Worm (Caenorhabditis elegans) whole organism, young adult: ENCODE measurements around the gene T22F7.4.

Experiments
- B0035.1 ChIP-seq: sonication (generic microtip); optimal IDR thresholded peaks from 2 replicates; lab custom pipeline; 2016; ENCODE audit warnings: missing genetic modification characterization, mild to moderate bottlenecking, missing compliant biosample characterization, missing genotype, missing genetic modification reagents
- B0261.1 ChIP-seq: sonication (generic microtip); optimal IDR thresholded peaks from 2 replicates; lab custom pipeline; 2016; ENCODE audit warnings: mild to moderate bottlenecking, missing genetic modification characterization, moderate library complexity, missing compliant biosample characterization
- D2030.7 ChIP-seq: fragments of 200-800 bp; sonication (Bioruptor generic); IDR thresholded peaks from 2 replicates; pipeline ENCODE4 v1.3.6; 2022; ENCODE audit warnings: missing genetic modification reagents, missing genetic modification characterization, missing compliant biosample characterization
- F10E7.11 ChIP-seq: sonication (generic microtip); optimal IDR thresholded peaks from 2 replicates; lab custom pipeline; 2017; ENCODE audit warnings: mild to moderate bottlenecking, missing genetic modification characterization, moderate library complexity, missing compliant biosample characterization
- F23B12.7 ChIP-seq: sonication (generic microtip); optimal IDR thresholded peaks from 2 replicates; lab custom pipeline; 2017; ENCODE audit warnings: missing genetic modification characterization, mild to moderate bottlenecking, missing compliant biosample characterization, antibody characterized with exemption, moderate library complexity; ENCODE audit not compliant: insufficient read depth
- F49E8.2 ChIP-seq: sonication (generic microtip); optimal IDR thresholded peaks from 3 replicates; lab custom pipeline; 2017; ENCODE audit warnings: missing genetic modification characterization, mild to moderate bottlenecking, missing compliant biosample characterization, antibody characterized with exemption, moderate library complexity; ENCODE audit not compliant: insufficient read depth
- F55B11.4 ChIP-seq: sonication (generic microtip); optimal IDR thresholded peaks from 2 replicates; lab custom pipeline; 2016; ENCODE audit warnings: missing compliant biosample characterization, missing genetic modification characterization, borderline replicate concordance; ENCODE audit not compliant: insufficient read depth
- F57C9.4 ChIP-seq: sonication (generic microtip); optimal IDR thresholded peaks from 2 replicates; lab custom pipeline; 2017; ENCODE audit warnings: mild to moderate bottlenecking, missing genetic modification characterization, missing compliant biosample characterization
- Y53G8AR.9 ChIP-seq: fragments of 200-800 bp; sonication (Bioruptor generic); conservative IDR thresholded peaks from 2 replicates; pipeline ENCODE4 v1.3.6; 2022; ENCODE audit warnings: missing genetic modification reagents, missing genetic modification characterization, missing compliant biosample characterization
- Y67H2A.10 ChIP-seq: fragments of 200-800 bp; sonication (Bioruptor generic); conservative IDR thresholded peaks from 2 replicates; pipeline ENCODE4 v1.3.6; 2022; ENCODE audit warnings: missing genetic modification reagents, missing genetic modification characterization, missing compliant biosample characterization
- aptf-2 ChIP-seq: fragments of 200-800 bp; sonication (Bioruptor generic); conservative IDR thresholded peaks from 2 replicates; pipeline ENCODE4 v1.3.6; 2022; ENCODE audit warnings: missing genetic modification reagents, missing genetic modification characterization, missing compliant biosample characterization
- athp-1 ChIP-seq: sonication (generic microtip); optimal IDR thresholded peaks from 2 replicates; lab custom pipeline; 2017; ENCODE audit warnings: mild to moderate bottlenecking, missing genetic modification characterization, missing compliant biosample characterization
- bed-1 ChIP-seq: fragments of 200-800 bp; sonication (Bioruptor generic); IDR thresholded peaks from 2 replicates; pipeline ENCODE4 v1.3.6; 2022; ENCODE audit warnings: missing genetic modification reagents, missing genetic modification characterization, missing compliant biosample characterization
- cebp-2 ChIP-seq: fragments of 200-800 bp; sonication (Bioruptor generic); IDR thresholded peaks from 2 replicates; pipeline ENCODE4 v1.3.6; 2022; ENCODE audit warnings: missing genetic modification characterization, missing compliant biosample characterization
- chd-7 ChIP-seq: sonication (generic microtip); optimal IDR thresholded peaks from 2 replicates; lab custom pipeline; 2016; ENCODE audit warnings: mild to moderate bottlenecking, missing genetic modification characterization, moderate library complexity, missing compliant biosample characterization
- die-1 ChIP-seq: sonication (generic microtip); optimal IDR thresholded peaks from 2 replicates; lab custom pipeline; 2016; ENCODE audit warnings: missing genotype, mild to moderate bottlenecking, missing genetic modification characterization, missing compliant biosample characterization
- dpff-1 ChIP-seq: sonication (generic microtip); optimal IDR thresholded peaks from 2 replicates; lab custom pipeline; 2017; ENCODE audit warnings: mild to moderate bottlenecking, missing genetic modification characterization, missing compliant biosample characterization
- efl-1 ChIP-seq: fragments of 150-350 bp; optimal IDR thresholded peaks from 2 replicates; lab custom pipeline; 2014; ENCODE audit warnings: missing biosample characterization, missing genetic modification reagents, missing genetic modification characterization
- egrh-3 ChIP-seq: fragments of 200-800 bp; sonication (Bioruptor generic); IDR thresholded peaks from 2 replicates; pipeline ENCODE4 v1.3.6; 2022; ENCODE audit warnings: missing genetic modification reagents, missing genetic modification characterization, missing compliant biosample characterization
- hmg-20 ChIP-seq: fragments of 200-800 bp; sonication (Bioruptor generic); IDR thresholded peaks from 2 replicates; pipeline ENCODE4 v1.3.6; 2022; ENCODE audit warnings: missing genetic modification reagents, missing genetic modification characterization, missing compliant biosample characterization
- hrde-1 ChIP-seq: sonication (generic microtip); optimal IDR thresholded peaks from 2 replicates; lab custom pipeline; 2016; ENCODE audit warnings: missing genetic modification characterization, mild to moderate bottlenecking, missing compliant biosample characterization, moderate library complexity, missing genotype, missing genetic modification reagents, borderline replicate concordance
- lag-1 ChIP-seq: fragments of 200-800 bp; sonication (Bioruptor generic); IDR thresholded peaks from 2 replicates; pipeline ENCODE4 v1.3.6; 2022; ENCODE audit warnings: missing genetic modification reagents, missing genetic modification characterization, missing compliant biosample characterization
- let-526 ChIP-seq: fragments of 200-800 bp; sonication (Bioruptor generic); IDR thresholded peaks from 2 replicates; pipeline ENCODE4 v1.3.6; 2022; ENCODE audit warnings: missing genetic modification reagents, missing genetic modification characterization, missing compliant biosample characterization
- lin-40 ChIP-seq: sonication (generic microtip); optimal IDR thresholded peaks from 2 replicates; lab custom pipeline; 2016; ENCODE audit warnings: missing genetic modification characterization, mild to moderate bottlenecking, missing compliant biosample characterization, missing genotype, missing genetic modification reagents
- lin-54 ChIP-seq: fragments of 200-800 bp; sonication (Bioruptor generic); optimal IDR thresholded peaks from 2 replicates; lab custom pipeline; 2018; ENCODE audit warnings: mild to moderate bottlenecking, missing genetic modification characterization, missing compliant biosample characterization
- lir-1 ChIP-seq: fragments of 200-800 bp; sonication (Bioruptor generic); conservative IDR thresholded peaks from 2 replicates; pipeline ENCODE4 v1.3.6; 2022; ENCODE audit warnings: missing genetic modification reagents, missing genetic modification characterization, missing compliant biosample characterization
- lsl-1 ChIP-seq: fragments of 200-800 bp; sonication (Bioruptor generic); optimal IDR thresholded peaks from 2 replicates; lab custom pipeline; 2018; ENCODE audit warnings: mild to moderate bottlenecking, missing genetic modification characterization, moderate library complexity, missing compliant biosample characterization
- madf-6 ChIP-seq: fragments of 200-800 bp; sonication (Bioruptor generic); IDR thresholded peaks from 2 replicates; pipeline ENCODE4 v1.3.6; 2022; ENCODE audit warnings: missing genetic modification reagents, missing genetic modification characterization, missing compliant biosample characterization
- madf-8 ChIP-seq: fragments of 200-800 bp; sonication (Bioruptor generic); conservative IDR thresholded peaks from 2 replicates; pipeline ENCODE4 v1.3.6; 2022; ENCODE audit warnings: missing genetic modification reagents, missing genetic modification characterization, missing compliant biosample characterization
- mes-4 ChIP-seq: sonication (generic microtip); optimal IDR thresholded peaks from 2 replicates; lab custom pipeline; 2016; ENCODE audit warnings: missing genotype, missing genetic modification characterization, missing compliant biosample characterization
- nhr-80 ChIP-seq: sonication (generic microtip); optimal IDR thresholded peaks from 2 replicates; lab custom pipeline; 2016; ENCODE audit warnings: missing genetic modification characterization, missing compliant biosample characterization
- repo-1 ChIP-seq: sonication (generic microtip); optimal IDR thresholded peaks from 2 replicates; lab custom pipeline; 2017; ENCODE audit warnings: mild to moderate bottlenecking, missing genetic modification characterization, missing compliant biosample characterization
- rpc-1 ChIP-seq, 2 experiments: fragments of 150-350 bp in 1 of 2; sonication (generic microtip) in 1 of 2; optimal IDR thresholded peaks; 2 replicates each; lab custom pipeline; 2014 to 2018; ENCODE audit warnings: missing biosample characterization in 1 of 2, missing genetic modification characterization in 1 of 2, missing genetic modification reagents in 1 of 2, missing genotype in 1 of 2
- sea-2 ChIP-seq: fragments of 200-800 bp; sonication (Bioruptor generic); IDR thresholded peaks from 2 replicates; pipeline ENCODE4 v1.3.6; 2022; ENCODE audit warnings: missing genetic modification characterization, missing compliant biosample characterization
- somi-1 ChIP-seq: fragments of 200-800 bp; sonication (Bioruptor generic); optimal IDR thresholded peaks from 2 replicates; lab custom pipeline; 2018; ENCODE audit warnings: mild to moderate bottlenecking, missing genetic modification characterization, missing compliant biosample characterization
- tlf-1 ChIP-seq: fragments of 200-800 bp; sonication (Bioruptor generic); optimal IDR thresholded peaks from 2 replicates; lab custom pipeline; 2018; ENCODE audit warnings: mild to moderate bottlenecking, missing genetic modification characterization, missing compliant biosample characterization
- xnd-1 ChIP-seq: sonication (generic microtip); optimal IDR thresholded peaks from 2 replicates; lab custom pipeline; 2016; ENCODE audit warnings: missing genotype, missing genetic modification reagents, missing genetic modification characterization, missing compliant biosample characterization
- zfh-2 ChIP-seq: fragments of 200-800 bp; sonication (Bioruptor generic); conservative IDR thresholded peaks from 2 replicates; pipeline ENCODE4 v1.3.6; 2022; ENCODE audit warnings: missing genetic modification reagents, missing genetic modification characterization, missing compliant biosample characterization
- ztf-28 ChIP-seq: fragments of 200-800 bp; sonication (Bioruptor generic); IDR thresholded peaks from 2 replicates; pipeline ENCODE4 v1.3.6; 2022; ENCODE audit warnings: missing genetic modification reagents, missing genetic modification characterization, missing compliant biosample characterization

The T22F7.4 gene

DNA sequence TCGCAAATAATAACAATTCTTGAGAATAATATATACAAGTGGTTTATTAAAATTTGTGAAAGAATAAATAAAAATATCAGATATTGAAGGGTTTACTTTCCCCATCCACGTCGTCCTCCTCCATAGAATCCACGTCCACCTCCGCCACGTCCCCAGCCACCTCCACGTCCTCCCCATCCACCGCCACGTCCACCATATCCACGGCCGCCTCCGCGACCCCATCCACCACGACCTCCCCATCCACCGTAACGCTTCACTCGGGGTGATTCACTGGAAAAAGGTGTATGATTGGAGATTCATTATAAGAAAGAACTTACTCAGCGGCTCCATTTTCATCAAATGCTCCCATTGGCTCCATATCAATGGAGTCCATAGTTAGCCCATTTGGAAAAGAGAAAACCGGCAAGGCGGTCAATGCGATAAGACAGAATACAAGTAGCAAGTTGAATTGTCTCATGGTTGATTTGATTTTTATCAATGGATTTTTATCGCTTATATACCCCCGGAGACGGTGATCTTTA is 40.6 kb downstream of the T22F7.4 start, which contains the start of gene nlp-32:
Gene nlp-32, minus strand, starts transcription at position 471 of the 521 bp plus-strand sequence.
- TF ChIP-seq Y53G8AR.9 (GFP tag; lab: Robert Waterston, UW) = no peak
- TF ChIP-seq egrh-3 (GFP tag; lab: Robert Waterston, UW) = peak; percentile 48; the same call in 1 of the 2 replicates
- TF ChIP-seq xnd-1 (tag; lab: Kevin White, UChicago) = no peak
- TF ChIP-seq nhr-80 = no peak
- TF ChIP-seq zfh-2 = peak; percentile 74

DNA sequence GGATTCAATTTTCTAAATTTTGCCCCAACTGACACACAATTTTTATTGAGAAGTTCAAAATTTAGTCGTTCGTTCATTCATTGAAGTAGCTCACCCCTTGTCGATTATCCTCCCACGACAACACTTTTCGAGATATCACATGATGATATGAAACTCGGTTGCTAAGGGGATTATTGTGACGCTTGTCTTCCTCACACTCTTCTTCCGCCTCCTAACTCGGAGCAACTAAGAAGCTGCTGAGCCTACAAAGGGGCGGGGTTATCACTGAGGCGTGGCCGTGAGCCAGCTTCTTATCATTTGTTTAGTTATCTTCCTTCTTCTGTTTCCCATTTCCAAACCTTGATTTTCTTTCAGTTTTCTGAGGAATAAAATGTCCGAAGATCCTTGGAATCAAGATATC is 43.2 kb downstream of the T22F7.4 start, which contains the start of gene F10C5.3:
Gene F10C5.3, plus strand, starts transcription at position 313 of the 400 bp plus-strand sequence.
- TF ChIP-seq lin-40 = no peak
- no peak for TF ChIP-seq let-526
- no peak for TF ChIP-seq F49E8.2 (tag; lab: Kevin White, UChicago)
- TF ChIP-seq madf-8 (GFP tag; lab: Robert Waterston, UW) = no peak
- TF ChIP-seq chd-7 (tag; lab: Kevin White, UChicago) = no peak
- no peak for TF ChIP-seq hmg-20 (GFP tag; lab: Robert Waterston, UW)
- no peak for TF ChIP-seq F23B12.7 (tag; lab: Kevin White, UChicago)
- no peak for TF ChIP-seq athp-1
- no peak for TF ChIP-seq cebp-2 (GFP tag; lab: Robert Waterston, UW)
- no peak for TF ChIP-seq lsl-1
- TF ChIP-seq lag-1 (GFP tag; lab: Robert Waterston, UW) = no peak
- no peak for TF ChIP-seq lin-54 (GFP tag; lab: Kevin White, UChicago)
- TF ChIP-seq efl-1 = no peak
- TF ChIP-seq mes-4 = no peak
- TF ChIP-seq die-1 = no peak

DNA sequence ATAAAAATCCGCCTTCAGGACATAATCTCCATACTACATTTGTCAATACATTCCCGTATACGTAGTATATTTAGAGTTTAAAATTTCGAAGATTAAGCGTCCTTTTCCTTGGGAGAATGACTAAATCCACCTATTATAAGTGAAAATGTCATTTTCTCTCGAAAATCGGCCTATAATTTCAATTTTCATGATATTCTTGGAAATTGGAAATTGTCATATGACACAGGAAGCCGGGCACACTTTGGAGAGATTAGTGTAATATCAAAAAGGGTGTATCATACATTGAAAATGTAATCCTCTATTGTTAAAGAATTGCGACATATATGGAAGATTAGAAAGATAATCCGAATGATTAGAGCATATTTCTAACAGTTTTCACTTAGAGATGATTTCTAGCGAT is 44.0 kb downstream of the T22F7.4 start:
- TF ChIP-seq madf-6 (no peak), somi-1 (GFP tag; lab: Kevin White, UChicago) (no peak), sea-2 (GFP tag; lab: Robert Waterston, UW) (no peak), hrde-1 (tag; lab: Kevin White, UChicago) (no peak), nhr-80 (no peak), lir-1 (GFP tag; lab: Robert Waterston, UW) (no peak), Y53G8AR.9 (GFP tag; lab: Robert Waterston, UW) (no peak), Y67H2A.10 (GFP tag; lab: Robert Waterston, UW) (no peak), B0035.1 (tag; lab: Kevin White, UChicago) (no peak), F57C9.4 (tag; lab: Kevin White, UChicago) (no peak), bed-1 (GFP tag; lab: Robert Waterston, UW) (no peak), madf-8 (GFP tag; lab: Robert Waterston, UW) (no peak), tlf-1 (GFP tag; lab: Kevin White, UChicago) (no peak)

DNA sequence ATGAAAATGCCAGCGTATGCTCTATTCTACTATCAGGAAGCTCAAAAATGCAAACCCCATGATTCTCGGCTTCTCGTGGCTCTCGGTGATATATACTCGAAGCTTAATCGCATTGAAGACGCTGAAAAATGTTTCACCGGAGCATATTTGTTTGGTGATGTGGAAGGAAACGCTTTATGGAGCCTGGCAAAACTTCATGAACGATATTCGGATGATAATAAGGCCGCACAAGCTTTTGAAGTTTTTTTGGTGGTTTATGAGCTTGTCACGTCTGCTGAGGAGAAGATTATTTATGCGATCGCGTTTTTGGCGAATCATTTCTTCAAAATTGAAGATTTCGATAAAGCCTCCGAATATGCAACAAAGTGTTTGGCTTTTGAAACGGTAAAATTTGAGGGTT is 45.5 kb downstream of the T22F7.4 start:
- TF ChIP-seq repo-1 (tag; lab: Kevin White, UChicago) (no peak), dpff-1 (tag; lab: Kevin White, UChicago) (no peak), rpc-1 (optimal IDR thresholded peaks at IDR 0.05; lab: Kevin White, UChicago) (no peak), rpc-1 (tag; optimal IDR thresholded peaks at IDR 0.05; lab: Kevin White, UChicago) (no peak), ztf-28 (GFP tag; lab: Robert Waterston, UW) (no peak), F55B11.4 (tag; lab: Kevin White, UChicago) (no peak), aptf-2 (no peak), D2030.7 (GFP tag; lab: Robert Waterston, UW) (no peak), B0261.1 (tag; lab: Kevin White, UChicago) (no peak), F10E7.11 (tag; lab: Kevin White, UChicago) (no peak)
- TF ChIP-seq, all 124 proteins: peak for 0
